Worm (Caenorhabditis elegans) whole organism, late embryonic: ENCODE results near the gene Y71H2AL.4.

Experiments used
- che-1 ChIP-seq: sonication (generic microtip); optimal IDR thresholded peaks from 2 replicates; lab custom pipeline; 2016; ENCODE audit warnings: mild to moderate bottlenecking, missing genetic modification characterization, missing compliant biosample characterization
- fkh-6 ChIP-seq: sonication (generic microtip); optimal IDR thresholded peaks from 2 replicates; lab custom pipeline; 2016; ENCODE audit warnings: missing genetic modification characterization, missing compliant biosample characterization
- madf-2 ChIP-seq: sonication (generic microtip); optimal IDR thresholded peaks from 2 replicates; lab custom pipeline; 2017; ENCODE audit warnings: missing genetic modification characterization, missing compliant biosample characterization
- npax-4 ChIP-seq: sonication (generic microtip); optimal IDR thresholded peaks from 2 replicates; lab custom pipeline; 2016; ENCODE audit warnings: missing genetic modification characterization, missing compliant biosample characterization
- pha-4 ChIP-seq: fragments of 150-350 bp; optimal IDR thresholded peaks from 2 replicates; lab custom pipeline; 2018; ENCODE audit warnings: missing biosample characterization, missing genetic modification reagents, missing genetic modification characterization
- unc-55 ChIP-seq: sonication (generic microtip); optimal IDR thresholded peaks from 2 replicates; lab custom pipeline; 2017; ENCODE audit warnings: missing biosample characterization, missing genetic modification reagents, missing genetic modification characterization

ce11 chrIII:2724992-2725220 lies 38.7 kb downstream of the Y71H2AL.4 start, which contains the start of gene Y71H2AM.11:
- TF ChIP-seq fkh-6 (tag; lab: Kevin White, UChicago) (no peak), che-1 (tag; lab: Kevin White, UChicago) (no peak), pha-4 (no peak), unc-55 (GFP tag; lab: Kevin White, UChicago) (no peak), npax-4 (tag; lab: Kevin White, UChicago) (no peak), madf-2 (tag; lab: Kevin White, UChicago) (no peak)
